Fruit fly (Drosophila melanogaster) whole organism, embryonic: ENCODE results near the gene Tmc.

ENCODE experiments used
- CG10654 ChIP-seq: fragments of 200-800 bp; sonication (Bioruptor generic); optimal IDR thresholded peaks from 2 replicates; lab custom pipeline; 2016; ENCODE audit warnings: missing biosample characterization, missing genetic modification characterization
- CG11696 ChIP-seq: fragments of 200-800 bp; sonication (Bioruptor generic); IDR thresholded peaks from 2 replicates; pipeline ENCODE4 v1.3.6; 2022; ENCODE audit warnings: missing biosample characterization, missing genetic modification characterization
- CG12391 ChIP-seq: fragments of 200-800 bp; sonication (Bioruptor generic); optimal IDR thresholded peaks from 3 replicates; lab custom pipeline; 2018; ENCODE audit warnings: missing biosample characterization, mild to moderate bottlenecking, missing genetic modification characterization, moderate library complexity
- CG1529 ChIP-seq: fragments of 200-800 bp; sonication (Bioruptor generic); optimal IDR thresholded peaks from 3 replicates; lab custom pipeline; 2018; ENCODE audit warnings: missing biosample characterization, missing genetic modification characterization
- CG17186 ChIP-seq: fragments of 200-800 bp; sonication (Bioruptor generic); optimal IDR thresholded peaks from 3 replicates; lab custom pipeline; 2017; ENCODE audit warnings: missing biosample characterization, missing genetic modification reagents, missing genetic modification characterization
- CG18599 ChIP-seq: fragments of 200-800 bp; sonication (Bioruptor generic); optimal IDR thresholded peaks from 3 replicates; lab custom pipeline; 2017; ENCODE audit warnings: missing biosample characterization, missing genetic modification characterization, mild to moderate bottlenecking, moderate library complexity, missing genetic modification reagents
- CG18764 ChIP-seq: fragments of 200-800 bp; sonication (Bioruptor generic); optimal IDR thresholded peaks from 3 replicates; lab custom pipeline; 2016; ENCODE audit warnings: missing biosample characterization, missing genetic modification characterization
- CG31224 ChIP-seq: fragments of 200-800 bp; sonication (Bioruptor generic); IDR thresholded peaks from 2 replicates; pipeline ENCODE4 v1.3.6; 2022; ENCODE audit warnings: missing biosample characterization, missing genetic modification characterization
- CG34376 ChIP-seq: fragments of 200-800 bp; sonication (Bioruptor generic); optimal IDR thresholded peaks from 2 replicates; lab custom pipeline; 2018; ENCODE audit warnings: missing biosample characterization, mild to moderate bottlenecking, missing genetic modification characterization
- CG34422 ChIP-seq: fragments of 200-800 bp; sonication (Bioruptor generic); IDR thresholded peaks from 3 replicates; pipeline ENCODE4 v1.3.6; 2022; ENCODE audit warnings: missing biosample characterization, missing genetic modification characterization
- CG4328 ChIP-seq: fragments of 200-800 bp; sonication (Bioruptor generic); optimal IDR thresholded peaks from 3 replicates; lab custom pipeline; 2017; ENCODE audit warnings: missing biosample characterization, missing genetic modification reagents, missing genetic modification characterization
- CG4730 ChIP-seq: fragments of 200-800 bp; sonication (Bioruptor generic); IDR thresholded peaks from 2 replicates; pipeline ENCODE4 v1.3.6; 2022; ENCODE audit warnings: missing biosample characterization, missing genetic modification characterization
- CG7928 ChIP-seq: fragments of 200-800 bp; sonication (Bioruptor generic); optimal IDR thresholded peaks from 2 replicates; lab custom pipeline; 2017; ENCODE audit warnings: missing biosample characterization, mild to moderate bottlenecking, missing genetic modification characterization
- CG9609 ChIP-seq: fragments of 200-800 bp; sonication (Bioruptor generic); optimal IDR thresholded peaks from 3 replicates; lab custom pipeline; 2016; ENCODE audit warnings: missing biosample characterization, missing genetic modification characterization
- CG9727 ChIP-seq: fragments of 200-800 bp; sonication (Bioruptor generic); optimal IDR thresholded peaks from 3 replicates; lab custom pipeline; 2017; ENCODE audit warnings: missing biosample characterization, mild to moderate bottlenecking, missing genetic modification characterization
- CHES-1-like ChIP-seq: fragments of 200-800 bp; sonication (Bioruptor generic); optimal IDR thresholded peaks from 2 replicates; lab custom pipeline; 2016; ENCODE audit warnings: missing biosample characterization, missing genetic modification characterization
- HHEX ChIP-seq: fragments of 200-800 bp; sonication (Bioruptor generic); optimal IDR thresholded peaks from 3 replicates; lab custom pipeline; 2017; ENCODE audit warnings: missing biosample characterization, mild to moderate bottlenecking, missing genetic modification characterization, missing genetic modification reagents
- Mes4 ChIP-seq: fragments of 200-800 bp; sonication (Bioruptor generic); optimal IDR thresholded peaks from 2 replicates; lab custom pipeline; 2016; ENCODE audit warnings: missing biosample characterization, missing genetic modification characterization
- Nf-YA ChIP-seq: fragments of 200-800 bp; sonication (Bioruptor generic); IDR thresholded peaks from 2 replicates; pipeline ENCODE4 v1.3.6; 2022; ENCODE audit warnings: missing biosample characterization, missing genetic modification characterization
- Oaz ChIP-seq: fragments of 200-800 bp; sonication (Bioruptor generic); IDR thresholded peaks from 2 replicates; pipeline ENCODE4 v1.3.6; 2022; ENCODE audit warnings: missing biosample characterization, missing genetic modification characterization
- PHDP ChIP-seq: fragments of 200-800 bp; sonication (Bioruptor generic); optimal IDR thresholded peaks from 3 replicates; lab custom pipeline; 2018; ENCODE audit warnings: missing biosample characterization, mild to moderate bottlenecking, missing genetic modification characterization, moderate library complexity
- Sry-δ ChIP-seq: fragments of 200-800 bp; sonication (Bioruptor generic); optimal IDR thresholded peaks from 2 replicates; lab custom pipeline; 2016; ENCODE audit warnings: missing biosample characterization, missing genetic modification characterization
- Stat92E ChIP-seq, 3 experiments: fragments of >200 bp in 2 of 3; fragments of 200-800 bp in 1 of 3; sonication (Bioruptor generic) in 1 of 3; optimal IDR thresholded peaks; 2 replicates each; lab custom pipeline; 2017 to 2019; ENCODE audit warnings: missing biosample characterization in 3 of 3, missing genetic modification characterization in 3 of 3, mild to moderate bottlenecking in 1 of 3, moderate library complexity in 1 of 3
- Trl ChIP-seq, 3 experiments: fragments of >200 bp in 2 of 3; fragments of 200-800 bp in 1 of 3; sonication (Bioruptor generic) in 1 of 3; optimal IDR thresholded peaks; 2 replicates in 1 of 3; 3 replicates in 2 of 3; lab custom pipeline; 2016 to 2017; ENCODE audit warnings: missing biosample characterization in 1 of 3, missing genetic modification characterization in 1 of 3
- ap ChIP-seq: fragments of 200-800 bp; sonication (Bioruptor generic); IDR thresholded peaks from 2 replicates; pipeline ENCODE4 v1.3.6; 2022; ENCODE audit warnings: missing biosample characterization, missing genetic modification characterization
- ash1 ChIP-seq: fragments of 200-800 bp; sonication (Bioruptor generic); optimal IDR thresholded peaks from 2 replicates; lab custom pipeline; 2018; ENCODE audit warnings: missing biosample characterization, mild to moderate bottlenecking, missing genetic modification characterization
- ato ChIP-seq: fragments of 200-800 bp; sonication (Bioruptor generic); IDR thresholded peaks from 2 replicates; pipeline ENCODE4 v1.3.6; 2022; ENCODE audit warnings: missing biosample characterization, missing genetic modification characterization; ENCODE audit not compliant: partially characterized antibody
- chinmo ChIP-seq: fragments of 200-800 bp; sonication (Bioruptor generic); IDR thresholded peaks from 4 replicates; pipeline ENCODE4 v1.3.6; 2022; ENCODE audit warnings: missing biosample characterization, missing genetic modification characterization; ENCODE audit not compliant: partially characterized antibody
- croc ChIP-seq: fragments of 200-800 bp; sonication (Bioruptor generic); conservative IDR thresholded peaks from 3 replicates; pipeline ENCODE4 v1.3.6; 2022; ENCODE audit warnings: missing biosample characterization, missing genetic modification characterization
- dysf ChIP-seq: fragments of 200-800 bp; sonication (Bioruptor generic); IDR thresholded peaks from 3 replicates; pipeline ENCODE4 v1.3.6; 2022; ENCODE audit warnings: missing biosample characterization, missing genetic modification characterization
- ewg ChIP-seq: fragments of 200-800 bp; sonication (Bioruptor generic); optimal IDR thresholded peaks from 3 replicates; lab custom pipeline; 2017; ENCODE audit warnings: mild to moderate bottlenecking, missing biosample characterization, missing genetic modification reagents, missing genetic modification characterization
- exex ChIP-seq: fragments of 200-800 bp; sonication (Bioruptor generic); optimal IDR thresholded peaks from 4 replicates; lab custom pipeline; 2018; ENCODE audit warnings: missing biosample characterization, mild to moderate bottlenecking, missing genetic modification characterization, moderate library complexity
- her ChIP-seq: fragments of 200-800 bp; sonication (Bioruptor generic); optimal IDR thresholded peaks from 2 replicates; lab custom pipeline; 2016; ENCODE audit warnings: missing biosample characterization, missing genetic modification characterization
- hth ChIP-seq: fragments of >200 bp; optimal IDR thresholded peaks from 2 replicates; lab custom pipeline; 2017; ENCODE audit warnings: inconsistent platforms
- kah ChIP-seq: fragments of 200-800 bp; sonication (Bioruptor generic); optimal IDR thresholded peaks from 2 replicates; lab custom pipeline; 2018; ENCODE audit warnings: missing biosample characterization, mild to moderate bottlenecking, missing genetic modification characterization
- knrl ChIP-seq: fragments of 200-800 bp; sonication (Bioruptor generic); IDR thresholded peaks from 3 replicates; pipeline ENCODE4 v1.3.6; 2022; ENCODE audit warnings: missing biosample characterization, missing genetic modification characterization; ENCODE audit not compliant: partially characterized antibody
- pita ChIP-seq: fragments of 200-800 bp; sonication (Bioruptor generic); optimal IDR thresholded peaks from 2 replicates; lab custom pipeline; 2017; ENCODE audit warnings: missing biosample characterization, mild to moderate bottlenecking, missing genetic modification characterization
- scrt ChIP-seq: fragments of 200-800 bp; sonication (Bioruptor generic); optimal IDR thresholded peaks from 2 replicates; lab custom pipeline; 2018; ENCODE audit warnings: missing biosample characterization, mild to moderate bottlenecking, missing genetic modification characterization, moderate library complexity
- sob ChIP-seq: fragments of 200-800 bp; sonication (Bioruptor generic); IDR thresholded peaks from 2 replicates; pipeline ENCODE4 v1.3.6; 2022; ENCODE audit warnings: missing biosample characterization, missing genetic modification characterization
- unc-4 ChIP-seq: fragments of 200-800 bp; sonication (Bioruptor generic); IDR thresholded peaks from 2 replicates; pipeline ENCODE4 v1.3.6; 2022; ENCODE audit warnings: missing biosample characterization, missing genetic modification characterization; ENCODE audit not compliant: partially characterized antibody
- wek ChIP-seq: fragments of 200-800 bp; sonication (Bioruptor generic); optimal IDR thresholded peaks from 3 replicates; lab custom pipeline; 2018; ENCODE audit warnings: missing biosample characterization, mild to moderate bottlenecking, missing genetic modification characterization, moderate library complexity

Gene Tmc

dm6 chr3L:9637812-9638211 is 40.2 kb downstream of the Tmc start, which contains the start of gene CG8329 (continued):
- no peak for TF ChIP-seq Trl (optimal IDR thresholded peaks at IDR 0.05; lab: Kevin White, UChicago)
- no peak for TF ChIP-seq Trl (GFP tag; optimal IDR thresholded peaks at IDR 0.05; lab: Kevin White, UChicago)
- TF ChIP-seq CG34376 (GFP tag; lab: Kevin White, UChicago): no peak
- no peak for TF ChIP-seq unc-4 (GFP tag; lab: Robert Waterston, UW)
- no peak for TF ChIP-seq knrl
- no peak for TF ChIP-seq CG4730 (GFP tag; lab: Robert Waterston, UW)

DNA sequence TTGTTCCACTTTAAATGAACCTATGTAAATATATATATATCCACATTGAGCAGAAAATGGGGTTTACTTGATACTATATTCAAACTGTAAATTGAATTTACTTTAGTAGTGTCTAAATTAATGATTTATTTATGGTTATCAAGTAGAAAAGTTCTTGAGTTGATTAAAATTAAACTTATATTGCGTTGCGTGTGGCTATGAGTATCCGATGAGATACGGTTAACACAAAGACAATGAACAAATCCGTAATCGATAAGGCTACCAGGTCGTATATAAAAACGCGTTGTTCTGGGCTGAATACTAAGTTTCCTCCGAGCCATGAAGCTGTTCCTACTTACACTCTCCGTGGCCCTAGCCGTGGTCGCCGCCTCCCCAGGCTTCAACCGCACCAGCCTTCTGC is 41.4 kb downstream of the Tmc start, which contains the start of gene CG18179:
Gene CG18179 (plus strand): TSS at position 301 of the 400 bp plus-strand sequence.
- TF ChIP-seq CG4328 (GFP tag; lab: Kevin White, UChicago) (no peak), ash1 (no peak), croc (GFP tag; lab: Robert Waterston, UW) (no peak), wek (GFP tag; lab: Kevin White, UChicago) (no peak), ato (no peak), pita (GFP tag; lab: Kevin White, UChicago) (no peak), CHES-1-like (GFP tag; lab: Kevin White, UChicago) (no peak), Mes4 (GFP tag; lab: Kevin White, UChicago) (no peak), CG18764 (GFP tag; lab: Kevin White, UChicago) (no peak), HHEX (no peak), CG7928 (GFP tag; lab: Kevin White, UChicago) (no peak), hth (lab: Kevin White, UChicago) (no peak), ap (GFP tag; lab: Robert Waterston, UW) (no peak), PHDP (no peak), Sry-δ (GFP tag; lab: Kevin White, UChicago) (no peak), Oaz (no peak), CG9727 (GFP tag; lab: Kevin White, UChicago) (no peak), her (no peak)

dm6 chr3L:9640713-9641112 is 43.1 kb downstream of the Tmc start, which contains the start of gene CG18180:
Gene CG18180, plus strand, starts transcription at chr3L:9641013.
- TF ChIP-seq Stat92E (GFP tag; optimal IDR thresholded peaks at IDR 0.05; lab: Kevin White, UChicago): no peak
- TF ChIP-seq CG10654 (GFP tag; lab: Kevin White, UChicago): no peak
- TF ChIP-seq exex (tag; lab: Kevin White, UChicago): peak; percentile 10
- no peak for TF ChIP-seq sob
- TF ChIP-seq CG9609 (GFP tag; lab: Kevin White, UChicago): no peak
- no peak for TF ChIP-seq chinmo (GFP tag; lab: Robert Waterston, UW)

DNA sequence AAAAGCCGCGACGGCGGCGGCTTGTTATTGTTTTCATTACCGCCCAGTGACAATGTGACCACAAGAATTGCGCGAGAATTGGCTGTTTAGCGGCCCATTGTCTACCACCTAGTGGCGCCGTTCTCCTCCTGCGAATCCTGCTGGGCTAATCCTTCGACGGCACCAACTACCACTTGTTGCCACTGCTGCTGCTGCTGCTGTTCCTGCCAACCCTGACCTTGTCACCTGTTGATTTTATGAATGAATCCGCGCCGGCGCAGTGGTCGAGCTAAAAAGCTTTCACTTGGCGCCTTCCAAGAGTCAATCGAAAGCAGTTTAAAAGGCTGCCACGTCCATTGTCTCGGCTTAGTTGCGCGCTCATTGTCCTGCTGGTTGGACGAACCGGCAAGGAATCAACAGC is 46.2 kb downstream of the Tmc start, which contains the start of gene CNMaR:
Gene CNMaR (plus strand): TSS at position 348 of the 400 bp plus-strand sequence.
- TF ChIP-seq CG34422 (GFP tag; lab: Robert Waterston, UW): peak; percentile 59; the same call in 1 of the 3 replicates
- no peak for TF ChIP-seq CG11696 (GFP tag; lab: Robert Waterston, UW)
- TF ChIP-seq kah (GFP tag; lab: Kevin White, UChicago): peak; percentile 10
- no peak for TF ChIP-seq CG12391 (tag; lab: Kevin White, UChicago)
- TF ChIP-seq CG31224 (GFP tag; lab: Robert Waterston, UW): peak; percentile 78
- TF ChIP-seq Nf-YA (GFP tag; lab: Robert Waterston, UW): no peak
- no peak for TF ChIP-seq CG18599 (GFP tag; lab: Kevin White, UChicago)
- peak; percentile 100 for TF ChIP-seq scrt (GFP tag; lab: Kevin White, UChicago)
- peak; percentile 85 for TF ChIP-seq ewg (GFP tag; lab: Kevin White, UChicago)
- no peak for TF ChIP-seq CG1529 (GFP tag; lab: Kevin White, UChicago)
- TF ChIP-seq dysf: 0 out of 3 replicates have a peak, but pooled peaks have one; percentile 16
- TF ChIP-seq CG17186: no peak
